Fruit fly (Drosophila melanogaster) whole organism, embryonic: ENCODE data around the gene AIMP2.

Experiments
- ATbp ChIP-seq: fragments of 200-800 bp; sonication (Bioruptor generic); optimal IDR thresholded peaks from 2 replicates; lab custom pipeline; 2017; ENCODE audit warnings: missing biosample characterization, mild to moderate bottlenecking, missing genetic modification characterization, missing genetic modification reagents
- Atf-2 ChIP-seq: fragments of 200-800 bp; sonication (Bioruptor generic); optimal IDR thresholded peaks from 2 replicates; lab custom pipeline; 2016; ENCODE audit warnings: missing biosample characterization, missing genetic modification characterization
- Atf3 ChIP-seq: fragments of 200-800 bp; sonication (Bioruptor generic); optimal IDR thresholded peaks from 3 replicates; lab custom pipeline; 2016; ENCODE audit warnings: missing biosample characterization, missing genetic modification characterization
- CG10431 ChIP-seq: fragments of 200-800 bp; sonication (Bioruptor generic); optimal IDR thresholded peaks from 3 replicates; lab custom pipeline; 2018; ENCODE audit warnings: missing biosample characterization, mild to moderate bottlenecking, missing genetic modification characterization
- CG10654 ChIP-seq: fragments of 200-800 bp; sonication (Bioruptor generic); optimal IDR thresholded peaks from 2 replicates; lab custom pipeline; 2016; ENCODE audit warnings: missing biosample characterization, missing genetic modification characterization
- CG11093 ChIP-seq: fragments of 200-800 bp; sonication (Bioruptor generic); IDR thresholded peaks from 3 replicates; pipeline ENCODE4 v1.3.6; 2022; ENCODE audit warnings: missing biosample characterization, missing genetic modification characterization
- CG11456 ChIP-seq: fragments of 200-800 bp; sonication (Bioruptor generic); IDR thresholded peaks from 3 replicates; pipeline ENCODE4 v1.3.6; 2022; ENCODE audit warnings: missing biosample characterization, missing genetic modification characterization
- CG12744 ChIP-seq: fragments of 200-800 bp; sonication (Bioruptor generic); optimal IDR thresholded peaks from 2 replicates; lab custom pipeline; 2016; ENCODE audit warnings: missing biosample characterization, missing genetic modification characterization
- CG15073 ChIP-seq: fragments of 200-800 bp; sonication (Bioruptor generic); optimal IDR thresholded peaks from 2 replicates; lab custom pipeline; 2016; ENCODE audit warnings: missing biosample characterization, missing genetic modification characterization
- CG1529 ChIP-seq: fragments of 200-800 bp; sonication (Bioruptor generic); optimal IDR thresholded peaks from 3 replicates; lab custom pipeline; 2018; ENCODE audit warnings: missing biosample characterization, missing genetic modification characterization
- CG1647 ChIP-seq: fragments of 200-800 bp; sonication (Bioruptor generic); optimal IDR thresholded peaks from 3 replicates; lab custom pipeline; 2016; ENCODE audit warnings: missing biosample characterization, missing genetic modification characterization
- CG16813 ChIP-seq: fragments of 200-800 bp; sonication (Bioruptor generic); IDR thresholded peaks from 3 replicates; pipeline ENCODE4 v1.3.6; 2022; ENCODE audit warnings: missing biosample characterization, missing genetic modification characterization; ENCODE audit not compliant: partially characterized antibody
- CG16863 ChIP-seq: fragments of 200-800 bp; sonication (Bioruptor generic); optimal IDR thresholded peaks from 3 replicates; lab custom pipeline; 2016; ENCODE audit warnings: missing biosample characterization, missing genetic modification characterization
- CG17568 ChIP-seq: fragments of 200-800 bp; sonication (Bioruptor generic); optimal IDR thresholded peaks from 2 replicates; lab custom pipeline; 2018; ENCODE audit warnings: missing biosample characterization, mild to moderate bottlenecking, missing genetic modification characterization, moderate library complexity
- CG31441 ChIP-seq: fragments of 200-800 bp; sonication (Bioruptor generic); IDR thresholded peaks from 2 replicates; pipeline ENCODE4 v1.3.6; 2022; ENCODE audit warnings: missing biosample characterization, missing genetic modification characterization
- CG4424 ChIP-seq: fragments of 200-800 bp; sonication (Bioruptor generic); optimal IDR thresholded peaks from 3 replicates; lab custom pipeline; 2016; ENCODE audit warnings: missing biosample characterization, missing genetic modification characterization
- CG8281 ChIP-seq: fragments of 200-800 bp; sonication (Bioruptor generic); optimal IDR thresholded peaks from 2 replicates; lab custom pipeline; 2018; ENCODE audit warnings: missing biosample characterization, mild to moderate bottlenecking, missing genetic modification characterization, moderate library complexity
- D19B ChIP-seq: fragments of 200-800 bp; sonication (Bioruptor generic); optimal IDR thresholded peaks from 2 replicates; lab custom pipeline; 2017; ENCODE audit warnings: missing biosample characterization, mild to moderate bottlenecking, missing genetic modification characterization
- Dip3 ChIP-seq: fragments of 200-800 bp; sonication (Bioruptor generic); optimal IDR thresholded peaks from 3 replicates; lab custom pipeline; 2016; ENCODE audit warnings: missing biosample characterization, missing genetic modification characterization
- HLH3B ChIP-seq: fragments of 200-800 bp; sonication (Bioruptor generic); IDR thresholded peaks from 2 replicates; pipeline ENCODE4 v1.3.6; 2022; ENCODE audit warnings: missing biosample characterization, missing genetic modification characterization
- Hmr ChIP-seq: fragments of 200-800 bp; sonication (Bioruptor generic); optimal IDR thresholded peaks from 3 replicates; lab custom pipeline; 2017; ENCODE audit warnings: mild to moderate bottlenecking, missing biosample characterization, missing genetic modification reagents, missing genetic modification characterization
- Jarid2 ChIP-seq: fragments of 200-800 bp; sonication (Bioruptor generic); optimal IDR thresholded peaks from 3 replicates; lab custom pipeline; 2017; ENCODE audit warnings: mild to moderate bottlenecking, missing biosample characterization, missing genetic modification reagents, missing genetic modification characterization
- MESR4 ChIP-seq: fragments of 200-800 bp; sonication (Bioruptor generic); optimal IDR thresholded peaks from 2 replicates; lab custom pipeline; 2018; ENCODE audit warnings: missing biosample characterization, mild to moderate bottlenecking, missing genetic modification characterization, moderate library complexity
- MTF-1 ChIP-seq: fragments of 200-800 bp; sonication (Bioruptor generic); optimal IDR thresholded peaks from 2 replicates; lab custom pipeline; 2018; ENCODE audit warnings: missing biosample characterization, mild to moderate bottlenecking, missing genetic modification characterization, borderline replicate concordance
- Mrtf ChIP-seq: fragments of 200-800 bp; sonication (Bioruptor generic); IDR thresholded peaks from 3 replicates; pipeline ENCODE4 v1.3.6; 2022; ENCODE audit warnings: missing biosample characterization, missing genetic modification characterization
- NC2α ChIP-seq: fragments of 200-800 bp; sonication (Bioruptor generic); optimal IDR thresholded peaks from 2 replicates; lab custom pipeline; 2016; ENCODE audit warnings: missing biosample characterization, missing genetic modification characterization
- Nf-YB ChIP-seq: fragments of 200-800 bp; sonication (Bioruptor generic); optimal IDR thresholded peaks from 3 replicates; lab custom pipeline; 2019; ENCODE audit warnings: missing biosample characterization, mild to moderate bottlenecking, missing genetic modification characterization, moderate library complexity
- NfI ChIP-seq: fragments of 200-800 bp; sonication (Bioruptor generic); optimal IDR thresholded peaks from 3 replicates; lab custom pipeline; 2018; ENCODE audit warnings: missing biosample characterization, mild to moderate bottlenecking, missing genetic modification characterization, moderate library complexity
- Rx ChIP-seq: fragments of 200-800 bp; sonication (Bioruptor generic); IDR thresholded peaks from 2 replicates; pipeline ENCODE4 v1.3.6; 2022; ENCODE audit warnings: missing biosample characterization, missing genetic modification characterization
- Sry-β ChIP-seq: fragments of 200-800 bp; sonication (Bioruptor generic); optimal IDR thresholded peaks from 2 replicates; lab custom pipeline; 2018; ENCODE audit warnings: missing biosample characterization, mild to moderate bottlenecking, missing genetic modification characterization, moderate library complexity
- TFAM ChIP-seq: fragments of 200-800 bp; sonication (Bioruptor generic); optimal IDR thresholded peaks from 2 replicates; lab custom pipeline; 2017; ENCODE audit warnings: missing biosample characterization, missing genetic modification characterization, inconsistent platforms
- ash1 ChIP-seq: fragments of 200-800 bp; sonication (Bioruptor generic); optimal IDR thresholded peaks from 2 replicates; lab custom pipeline; 2018; ENCODE audit warnings: missing biosample characterization, mild to moderate bottlenecking, missing genetic modification characterization
- ato ChIP-seq: fragments of 200-800 bp; sonication (Bioruptor generic); IDR thresholded peaks from 2 replicates; pipeline ENCODE4 v1.3.6; 2022; ENCODE audit warnings: missing biosample characterization, missing genetic modification characterization; ENCODE audit not compliant: partially characterized antibody
- chif ChIP-seq, 2 experiments: fragments of 200-800 bp; sonication (Bioruptor generic); optimal IDR thresholded peaks; 3 replicates each; lab custom pipeline; 2016; ENCODE audit warnings: missing biosample characterization in 2 of 2, missing genetic modification characterization in 2 of 2
- chm ChIP-seq: fragments of 200-800 bp; sonication (Bioruptor generic); IDR thresholded peaks from 2 replicates; pipeline ENCODE4 v1.3.6; 2022; ENCODE audit warnings: missing biosample characterization, missing genetic modification characterization
- croc ChIP-seq: fragments of 200-800 bp; sonication (Bioruptor generic); conservative IDR thresholded peaks from 3 replicates; pipeline ENCODE4 v1.3.6; 2022; ENCODE audit warnings: missing biosample characterization, missing genetic modification characterization
- grn ChIP-seq: fragments of 200-800 bp; sonication (Bioruptor generic); optimal IDR thresholded peaks from 3 replicates; lab custom pipeline; 2017; ENCODE audit warnings: missing biosample characterization, missing genetic modification characterization
- gro ChIP-seq: fragments of 200-800 bp; sonication (Bioruptor generic); optimal IDR thresholded peaks from 2 replicates; lab custom pipeline; 2016; ENCODE audit warnings: missing biosample characterization, missing genetic modification characterization
- jing ChIP-seq: fragments of 200-800 bp; sonication (Bioruptor generic); optimal IDR thresholded peaks from 2 replicates; lab custom pipeline; 2018; ENCODE audit warnings: missing biosample characterization, mild to moderate bottlenecking, missing genetic modification characterization
- lbe ChIP-seq: fragments of 200-800 bp; sonication (Bioruptor generic); optimal IDR thresholded peaks from 2 replicates; lab custom pipeline; 2016; ENCODE audit warnings: missing biosample characterization, mild to moderate bottlenecking, missing genetic modification characterization
- mirr ChIP-seq: fragments of 200-800 bp; sonication (Bioruptor generic); optimal IDR thresholded peaks from 3 replicates; lab custom pipeline; 2018; ENCODE audit warnings: missing biosample characterization, mild to moderate bottlenecking, missing genetic modification characterization
- odd ChIP-seq: fragments of 200-800 bp; sonication (Bioruptor generic); optimal IDR thresholded peaks from 2 replicates; lab custom pipeline; 2017; ENCODE audit warnings: missing biosample characterization, mild to moderate bottlenecking, missing genetic modification characterization
- pb ChIP-seq: fragments of 200-800 bp; sonication (Bioruptor generic); optimal IDR thresholded peaks from 3 replicates; lab custom pipeline; 2016; ENCODE audit warnings: missing biosample characterization, missing genetic modification characterization
- pnt ChIP-seq: fragments of 200-800 bp; sonication (Bioruptor generic); optimal IDR thresholded peaks from 3 replicates; lab custom pipeline; 2016; ENCODE audit warnings: missing biosample characterization, missing genetic modification characterization
- scrt ChIP-seq: fragments of 200-800 bp; sonication (Bioruptor generic); optimal IDR thresholded peaks from 2 replicates; lab custom pipeline; 2018; ENCODE audit warnings: missing biosample characterization, mild to moderate bottlenecking, missing genetic modification characterization, moderate library complexity
- slou ChIP-seq: fragments of 200-800 bp; sonication (Bioruptor generic); optimal IDR thresholded peaks from 3 replicates; lab custom pipeline; 2016; ENCODE audit warnings: missing biosample characterization, missing genetic modification characterization
- vfl ChIP-seq: fragments of 200-800 bp; sonication (Bioruptor generic); optimal IDR thresholded peaks from 2 replicates; lab custom pipeline; 2016; ENCODE audit warnings: missing biosample characterization, missing genetic modification characterization
- wek ChIP-seq: fragments of 200-800 bp; sonication (Bioruptor generic); optimal IDR thresholded peaks from 3 replicates; lab custom pipeline; 2018; ENCODE audit warnings: missing biosample characterization, mild to moderate bottlenecking, missing genetic modification characterization, moderate library complexity
- z ChIP-seq: fragments of 200-800 bp; sonication (Bioruptor generic); IDR thresholded peaks from 3 replicates; pipeline ENCODE4 v1.3.6; 2022; ENCODE audit warnings: missing biosample characterization, missing genetic modification characterization
- zen ChIP-seq: fragments of 200-800 bp; sonication (Bioruptor generic); optimal IDR thresholded peaks from 3 replicates; lab custom pipeline; 2018; ENCODE audit warnings: missing biosample characterization, mild to moderate bottlenecking, missing genetic modification characterization, moderate library complexity

The AIMP2 gene

dm6 chr3L:15588514-15589138, 5.2 kb downstream of the AIMP2 start, which contains the start of gene RhoGAP71E (continued):
- peak; percentile 28 for TF ChIP-seq ash1 (GFP tag; lab: Kevin White, UChicago)
- no peak for TF ChIP-seq grn (GFP tag; lab: Kevin White, UChicago)
- TF ChIP-seq CG15073 (GFP tag; lab: Kevin White, UChicago): no peak
- peak; percentile 91 for TF ChIP-seq Jarid2 (GFP tag; lab: Kevin White, UChicago)
- TF ChIP-seq odd (GFP tag; lab: Kevin White, UChicago): peak; percentile 48
- no peak for TF ChIP-seq croc (GFP tag; lab: Robert Waterston, UW)
- no peak for TF ChIP-seq CG8281 (tag; lab: Kevin White, UChicago)
- no peak for TF ChIP-seq lbe
- no peak for TF ChIP-seq CG11093 (GFP tag; lab: Robert Waterston, UW)
- no peak for TF ChIP-seq zen (tag; lab: Kevin White, UChicago)
- TF ChIP-seq chif (GFP tag; optimal IDR thresholded peaks at IDR 0.05; lab: Kevin White, UChicago): no peak
- TF ChIP-seq NfI (GFP tag; lab: Kevin White, UChicago): peak; percentile 54
- peak; percentile 97 for TF ChIP-seq wek (GFP tag; lab: Kevin White, UChicago)
- TF ChIP-seq CG16813: no peak
- peak; percentile 21 for TF ChIP-seq Nf-YB (GFP tag; lab: Kevin White, UChicago)
- no peak for TF ChIP-seq ATbp (GFP tag; lab: Kevin White, UChicago)
- TF ChIP-seq Hmr (GFP tag; lab: Kevin White, UChicago): peak; percentile 55
- no peak for TF ChIP-seq Dip3 (GFP tag; lab: Kevin White, UChicago)
- TF ChIP-seq Mrtf (GFP tag; lab: Robert Waterston, UW): 0 out of 3 replicates have a peak, but pooled peaks have one; percentile 50
- no peak for TF ChIP-seq CG16863 (GFP tag; lab: Kevin White, UChicago)
- TF ChIP-seq Rx (GFP tag; lab: Robert Waterston, UW): 0 out of 2 replicates have a peak, but pooled peaks have one; percentile 24
- TF ChIP-seq slou (GFP tag; lab: Kevin White, UChicago): no peak
- TF ChIP-seq chm (GFP tag; lab: Robert Waterston, UW): peak; percentile 89
- no peak for TF ChIP-seq z (GFP tag; lab: Robert Waterston, UW)
- no peak for TF ChIP-seq CG10654
- peak; percentile 33 for TF ChIP-seq scrt
- TF ChIP-seq HLH3B (GFP tag; lab: Robert Waterston, UW): peak; percentile 24; the same call in 1 of the 2 replicates
- no peak for TF ChIP-seq CG1529 (GFP tag; lab: Kevin White, UChicago)
- TF ChIP-seq ato (GFP tag; lab: Robert Waterston, UW): peak; percentile 52; the same call in 1 of the 2 replicates
- TF ChIP-seq CG1647 (GFP tag; lab: Kevin White, UChicago): peak; percentile 19
- no peak for TF ChIP-seq pnt (GFP tag; lab: Kevin White, UChicago)
- TF ChIP-seq CG17568 (GFP tag; lab: Kevin White, UChicago): no peak
- no peak for TF ChIP-seq Atf-2 (GFP tag; lab: Kevin White, UChicago)
- TF ChIP-seq CG11456: 0 out of 3 replicates have a peak, but pooled peaks have one; percentile 54
- peak; percentile 55 for TF ChIP-seq CG31441
- TF ChIP-seq TFAM: no peak
- no peak for TF ChIP-seq Sry-β (GFP tag; lab: Kevin White, UChicago)
- TF ChIP-seq MESR4 (GFP tag; lab: Kevin White, UChicago): peak; percentile 93
- no peak for TF ChIP-seq D19B
- no peak for TF ChIP-seq CG12744 (GFP tag; lab: Kevin White, UChicago)
- peak; percentile 53 for TF ChIP-seq mirr
- peak; percentile 40 for TF ChIP-seq pb (GFP tag; lab: Kevin White, UChicago)
- peak; percentile 22 for TF ChIP-seq gro (GFP tag; lab: Kevin White, UChicago)
- TF ChIP-seq jing (GFP tag; lab: Kevin White, UChicago): no peak
- TF ChIP-seq Atf3 (GFP tag; lab: Kevin White, UChicago): no peak
- no peak for TF ChIP-seq vfl
- no peak for TF ChIP-seq CG4424 (GFP tag; lab: Kevin White, UChicago)
- peak; percentile 41 for TF ChIP-seq MTF-1 (GFP tag; lab: Kevin White, UChicago)
- no peak for TF ChIP-seq NC2α (GFP tag; lab: Kevin White, UChicago)
- no peak for TF ChIP-seq CG10431
